Fruit fly (Drosophila melanogaster) S2 (cell line): ENCODE measurements around the gene Or30a.

Source experiments
- CG8478 ChIP-seq: fragments of >200 bp; optimal IDR thresholded peaks from 2 replicates; lab custom pipeline; 2018
- CTCF ChIP-seq, 2 experiments: fragments of >200 bp; optimal IDR thresholded peaks; 2 replicates each; lab custom pipeline; 2018

DNA sequence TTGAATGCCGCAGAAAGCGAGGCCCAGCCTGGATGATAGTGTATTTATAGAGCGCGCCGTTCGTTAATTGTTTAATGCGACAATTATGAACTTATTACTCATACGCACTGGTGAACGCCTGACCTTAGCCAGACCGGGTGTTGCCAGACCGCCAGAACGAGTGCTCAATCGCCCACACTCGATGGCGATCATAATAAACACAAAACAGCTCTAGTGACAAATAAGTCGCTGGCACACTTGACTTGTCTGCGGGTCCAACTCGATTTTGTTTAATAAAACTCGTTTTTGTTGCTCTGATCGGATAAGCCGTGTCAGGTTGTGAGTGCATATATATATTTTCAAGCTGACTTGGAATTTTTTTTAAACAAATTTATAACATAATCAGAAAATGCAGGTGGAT, 36.5 kb downstream of the Or30a start:
- no peak for TF ChIP-seq CTCF (optimal IDR thresholded peaks at IDR 0.05; lab: Kevin White, UChicago)
- no peak for TF ChIP-seq CG8478 (lab: Kevin White, UChicago)
